Worm (Caenorhabditis elegans) whole organism, young adult: ENCODE data around the gene cylc-1.

ENCODE experiments used
- ceh-27 ChIP-seq: fragments of 200-800 bp; sonication (Bioruptor generic); optimal IDR thresholded peaks from 2 replicates; lab custom pipeline; 2018; ENCODE audit warnings: mild to moderate bottlenecking, missing genetic modification characterization, moderate library complexity, missing compliant biosample characterization
- ceh-91 ChIP-seq: fragments of 200-800 bp; sonication (Bioruptor generic); IDR thresholded peaks from 2 replicates; pipeline ENCODE4 v1.3.6; 2022; ENCODE audit warnings: missing genetic modification reagents, missing genetic modification characterization, missing compliant biosample characterization
- lsl-1 ChIP-seq: fragments of 200-800 bp; sonication (Bioruptor generic); optimal IDR thresholded peaks from 2 replicates; lab custom pipeline; 2018; ENCODE audit warnings: mild to moderate bottlenecking, missing genetic modification characterization, moderate library complexity, missing compliant biosample characterization
- nfya-1 ChIP-seq: sonication (generic microtip); optimal IDR thresholded peaks from 2 replicates; lab custom pipeline; 2017; ENCODE audit warnings: antibody characterized with exemption, missing compliant biosample characterization, missing genetic modification characterization, borderline replicate concordance; ENCODE audit not compliant: insufficient read depth
- rpc-1 ChIP-seq, 2 experiments: fragments of 150-350 bp in 1 of 2; sonication (generic microtip) in 1 of 2; optimal IDR thresholded peaks; 2 replicates each; lab custom pipeline; 2014 to 2018; ENCODE audit warnings: missing biosample characterization in 1 of 2, missing genetic modification characterization in 1 of 2, missing genetic modification reagents in 1 of 2, missing genotype in 1 of 2

ce11 chrIV:5230530-5230929, 5.0 kb upstream of the cylc-1 start, which contains the start of gene thn-5:
- TF ChIP-seq nfya-1 (tag; lab: Kevin White, UChicago) = no peak
- no peak for TF ChIP-seq ceh-91 (GFP tag; lab: Robert Waterston, UW)
- no peak for TF ChIP-seq rpc-1 (optimal IDR thresholded peaks at IDR 0.05; lab: Kevin White, UChicago)
- TF ChIP-seq rpc-1 (tag; optimal IDR thresholded peaks at IDR 0.05; lab: Kevin White, UChicago) = no peak
- TF ChIP-seq ceh-27 = no peak
- no peak for TF ChIP-seq lsl-1 (GFP tag; lab: Kevin White, UChicago)
